Worm (Caenorhabditis elegans): ENCODE data around the gene ZK1290.1.

ce11 chrII:7529078-7529683 is 32.4 kb upstream of the ZK1290.1 start, which contains the start of gene ZK1290.5:
- no peak for TF ChIP-seq flt-1 (GFP tag; IDR thresholded peaks at IDR 0.05)
- TF ChIP-seq med-1 (GFP tag; optimal IDR thresholded peaks at IDR 0.05; ENCODE audit: insufficient read depth), result no peak
- no peak for TF ChIP-seq ztf-29 (GFP tag; IDR thresholded peaks at IDR 0.05)
- no peak for TF ChIP-seq ref-1 (GFP tag; conservative IDR thresholded peaks at IDR 0.05)
- no peak for TF ChIP-seq klf-2 (GFP tag; conservative IDR thresholded peaks at IDR 0.05)

Data from whole organism, midembryonic.